Worm (Caenorhabditis elegans): ENCODE data around the gene Y42A5A.3.
A peak's percentile ranks its signal among the peaks of the same experiment; 100 is the strongest.
"Not testable (repeated sequence)": the region's sequence is repeated elsewhere in the genome, so short reads cannot be mapped to it uniquely, and the experiment has no call there.

The Y42A5A.3 gene

ce11 chrV:11123817-11124337 lies 28.1 kb upstream of the Y42A5A.3 start, which contains the start of the genes atp-5 and lmtr-3:
Gene atp-5 (minus strand): TSS chrV:11123867.
Gene lmtr-3 (plus strand): TSS chrV:11124186.
- peak; percentile 34 for TF ChIP-seq cog-1 (tag; optimal IDR thresholded peaks at IDR 0.05)
- TF ChIP-seq ztf-23 (GFP tag; IDR thresholded peaks at IDR 0.05) = peak; percentile 76
- TF ChIP-seq flt-1 (GFP tag; IDR thresholded peaks at IDR 0.05) = peak; percentile 60
- TF ChIP-seq tab-1 (GFP tag; IDR thresholded peaks at IDR 0.05) = no peak
- peak; percentile 57; the same call in 1 of the 2 replicates for TF ChIP-seq T22C8.4 (GFP tag; IDR thresholded peaks at IDR 0.05)
- no peak for TF ChIP-seq ztf-29 (GFP tag; IDR thresholded peaks at IDR 0.05)

- TF ChIP-seq ztf-23 (GFP tag; IDR thresholded peaks at IDR 0.05) = no peak
- no peak for TF ChIP-seq tab-1 (GFP tag; IDR thresholded peaks at IDR 0.05)
- TF ChIP-seq flt-1 (GFP tag; IDR thresholded peaks at IDR 0.05) = no peak
- no peak for TF ChIP-seq T22C8.4 (GFP tag; IDR thresholded peaks at IDR 0.05)
- TF ChIP-seq med-1 (GFP tag; optimal IDR thresholded peaks at IDR 0.05; ENCODE audit: insufficient read depth) = no peak
- no peak for TF ChIP-seq klf-2 (GFP tag; conservative IDR thresholded peaks at IDR 0.05)
- no peak for TF ChIP-seq ref-1 (GFP tag; conservative IDR thresholded peaks at IDR 0.05)
- no peak for TF ChIP-seq cog-1 (tag; optimal IDR thresholded peaks at IDR 0.05)
- TF ChIP-seq ztf-29 (GFP tag; IDR thresholded peaks at IDR 0.05) = no peak
Observed at ce11 chrV:11122466-11122865, 26.7 kb upstream of the Y42A5A.3 start, which contains the start of gene mboa-2. Gene mboa-2 (minus strand): TSS chrV:11122493.

- TF ChIP-seq T22C8.4 (GFP tag; IDR thresholded peaks at IDR 0.05) = no peak
- no peak for TF ChIP-seq tab-1 (GFP tag; IDR thresholded peaks at IDR 0.05)
- no peak for TF ChIP-seq cog-1 (tag; optimal IDR thresholded peaks at IDR 0.05)
- TF ChIP-seq med-1 (GFP tag; optimal IDR thresholded peaks at IDR 0.05; ENCODE audit: insufficient read depth) = no peak
- no peak for TF ChIP-seq ztf-29 (GFP tag; IDR thresholded peaks at IDR 0.05)
- no peak for TF ChIP-seq ref-1 (GFP tag; conservative IDR thresholded peaks at IDR 0.05)
- TF ChIP-seq ztf-23 (GFP tag; IDR thresholded peaks at IDR 0.05) = no peak
- TF ChIP-seq klf-2 (GFP tag; conservative IDR thresholded peaks at IDR 0.05) = no peak
- no peak for TF ChIP-seq flt-1 (GFP tag; IDR thresholded peaks at IDR 0.05)
Observed at ce11 chrV:11121247-11121646, 25.5 kb upstream of the Y42A5A.3 start.

- no peak for TF ChIP-seq klf-2 (GFP tag; conservative IDR thresholded peaks at IDR 0.05)
- TF ChIP-seq flt-1 (GFP tag; IDR thresholded peaks at IDR 0.05) = no peak
- TF ChIP-seq ztf-29 (GFP tag; IDR thresholded peaks at IDR 0.05) = no peak
- no peak for TF ChIP-seq ref-1 (GFP tag; conservative IDR thresholded peaks at IDR 0.05)
- TF ChIP-seq cog-1 (tag; optimal IDR thresholded peaks at IDR 0.05) = no peak
- no peak for TF ChIP-seq med-1 (GFP tag; optimal IDR thresholded peaks at IDR 0.05; ENCODE audit: insufficient read depth)
- no peak for TF ChIP-seq ztf-23 (GFP tag; IDR thresholded peaks at IDR 0.05)
- no peak for TF ChIP-seq T22C8.4 (GFP tag; IDR thresholded peaks at IDR 0.05)
- no peak for TF ChIP-seq tab-1 (GFP tag; IDR thresholded peaks at IDR 0.05)
Observed at ce11 chrV:11119294-11119755, 23.6 kb upstream of the Y42A5A.3 start, which contains the start of gene scb-1. Gene scb-1 (minus strand): TSS chrV:11119705.

ce11 chrV:11118179-11118725 lies 22.5 kb upstream of the Y42A5A.3 start:
- TF ChIP-seq tab-1 (GFP tag; IDR thresholded peaks at IDR 0.05) = no peak
- TF ChIP-seq med-1 (GFP tag; optimal IDR thresholded peaks at IDR 0.05; ENCODE audit: insufficient read depth) = no peak
- no peak for TF ChIP-seq klf-2 (GFP tag; conservative IDR thresholded peaks at IDR 0.05)
- TF ChIP-seq T22C8.4 (GFP tag; IDR thresholded peaks at IDR 0.05) = no peak
- no peak for TF ChIP-seq ztf-23 (GFP tag; IDR thresholded peaks at IDR 0.05)
- no peak for TF ChIP-seq ztf-29 (GFP tag; IDR thresholded peaks at IDR 0.05)
- no peak for TF ChIP-seq ref-1 (GFP tag; conservative IDR thresholded peaks at IDR 0.05)
- no peak for TF ChIP-seq cog-1 (tag; optimal IDR thresholded peaks at IDR 0.05)
- TF ChIP-seq flt-1 (GFP tag; IDR thresholded peaks at IDR 0.05) = no peak

ce11 chrV:11113607-11114006 lies 17.8 kb upstream of the Y42A5A.3 start, which contains the start of gene math-33:
Gene math-33 (plus strand): TSS chrV:11113907.
- no peak for TF ChIP-seq klf-2 (GFP tag; conservative IDR thresholded peaks at IDR 0.05)
- TF ChIP-seq med-1 (GFP tag; optimal IDR thresholded peaks at IDR 0.05; ENCODE audit: insufficient read depth) = no peak
- no peak for TF ChIP-seq cog-1 (tag; optimal IDR thresholded peaks at IDR 0.05)

ce11 chrV:11113041-11113574 lies 17.3 kb upstream of the Y42A5A.3 start, which contains the start of gene erfa-3:
Gene erfa-3 (minus strand): TSS chrV:11113091.
- TF ChIP-seq ztf-29 (GFP tag; IDR thresholded peaks at IDR 0.05) = peak; percentile 72; the same call in 1 of the 2 replicates
- no peak; the same call in none of the 2 replicates for TF ChIP-seq flt-1 (GFP tag; IDR thresholded peaks at IDR 0.05)
- peak; percentile 91 for TF ChIP-seq med-1 (GFP tag; optimal IDR thresholded peaks at IDR 0.05; ENCODE audit: insufficient read depth)
- TF ChIP-seq T22C8.4 (GFP tag; IDR thresholded peaks at IDR 0.05) = peak; percentile 66
- peak; percentile 88 for TF ChIP-seq ztf-23 (GFP tag; IDR thresholded peaks at IDR 0.05)
- peak; percentile 58 for TF ChIP-seq cog-1 (tag; optimal IDR thresholded peaks at IDR 0.05)
- no peak; the same call in 1 of the 2 replicates for TF ChIP-seq tab-1 (GFP tag; IDR thresholded peaks at IDR 0.05)
- TF ChIP-seq ref-1 (GFP tag; conservative IDR thresholded peaks at IDR 0.05) = 0 out of 2 replicates have a peak, but pooled peaks have one; percentile 14
- peak; percentile 40; the same call in 1 of the 2 replicates for TF ChIP-seq klf-2 (GFP tag; conservative IDR thresholded peaks at IDR 0.05)

- not testable (repeated sequence) for TF ChIP-seq klf-2 (GFP tag; conservative IDR thresholded peaks at IDR 0.05); ref-1 (GFP tag; conservative IDR thresholded peaks at IDR 0.05); ztf-23 (GFP tag; IDR thresholded peaks at IDR 0.05)
Observed at ce11 chrV:11109647-11110046, 13.9 kb upstream of the Y42A5A.3 start, which contains the start of gene Y42A5A.5. Gene Y42A5A.5 (minus strand): TSS chrV:11109747.

ce11 chrV:11104408-11104807 lies 8.6 kb upstream of the Y42A5A.3 start:
- TF ChIP-seq klf-2 (GFP tag; conservative IDR thresholded peaks at IDR 0.05) = no peak
- TF ChIP-seq ztf-29 (GFP tag; IDR thresholded peaks at IDR 0.05) = no peak
- TF ChIP-seq tab-1 (GFP tag; IDR thresholded peaks at IDR 0.05) = no peak

Measured in whole organism, midembryonic.